Worm (Caenorhabditis elegans) whole organism, L4 larva: ENCODE results near the gene rei-1.

Experiments used
- D1046.2 ChIP-seq: fragments of 200-800 bp; sonication (Bioruptor generic); IDR thresholded peaks from 2 replicates; pipeline ENCODE4 v1.3.6; 2022; ENCODE audit warnings: missing genetic modification characterization, missing compliant biosample characterization
- F37D6.2 ChIP-seq: sonication (generic microtip); optimal IDR thresholded peaks from 2 replicates; lab custom pipeline; 2016; ENCODE audit warnings: mild to moderate bottlenecking, missing genetic modification characterization, missing compliant biosample characterization
- F49E8.2 ChIP-seq: sonication (generic microtip); optimal IDR thresholded peaks from 2 replicates; lab custom pipeline; 2016; ENCODE audit warnings: missing compliant biosample characterization, mild to moderate bottlenecking, missing genetic modification characterization, borderline replicate concordance
- T20F7.1 ChIP-seq: fragments of 200-800 bp; sonication (Bioruptor generic); optimal IDR thresholded peaks from 2 replicates; lab custom pipeline; 2018; ENCODE audit warnings: mild to moderate bottlenecking, missing genetic modification characterization, missing compliant biosample characterization
- aha-1 ChIP-seq: fragments of 150-350 bp; peaks from one replicate; lab custom pipeline; 2014; ENCODE audit warnings: missing biosample characterization, missing genetic modification characterization
- ceh-20 ChIP-seq: fragments of 200-800 bp; sonication (Bioruptor generic); IDR thresholded peaks from 2 replicates; pipeline ENCODE4 v1.3.6; 2022; ENCODE audit warnings: missing genetic modification reagents, missing genetic modification characterization, missing compliant biosample characterization
- cey-2 ChIP-seq: sonication (generic microtip); optimal IDR thresholded peaks from 3 replicates; lab custom pipeline; 2017; ENCODE audit warnings: missing genetic modification characterization, mild to moderate bottlenecking, missing compliant biosample characterization, antibody characterized with exemption, borderline replicate concordance; ENCODE audit not compliant: insufficient read depth
- ctbp-1 ChIP-seq: fragments of 200-800 bp; sonication (Bioruptor generic); IDR thresholded peaks from 2 replicates; pipeline ENCODE4 v1.3.6; 2022; ENCODE audit warnings: missing genetic modification reagents, missing genetic modification characterization, missing compliant biosample characterization
- daf-16 ChIP-seq, 3 experiments: sonication (generic microtip); optimal IDR thresholded peaks; 2 replicates each; lab custom pipeline; 2016 to 2017; ENCODE audit warnings: missing genetic modification characterization in 3 of 3, missing genetic modification reagents in 3 of 3, mild to moderate bottlenecking in 2 of 3, missing compliant biosample characterization in 2 of 3, missing biosample characterization in 1 of 3, moderate library complexity in 1 of 3
- daf-19 ChIP-seq: fragments of 200-800 bp; sonication (Bioruptor generic); conservative IDR thresholded peaks from 2 replicates; pipeline ENCODE4 v1.3.6; 2022; ENCODE audit warnings: missing genetic modification characterization, missing compliant biosample characterization
- dmd-6 ChIP-seq: fragments of 200-800 bp; sonication (Bioruptor generic); IDR thresholded peaks from 2 replicates; pipeline ENCODE4 v1.3.6; 2022; ENCODE audit warnings: missing genetic modification reagents, missing genetic modification characterization, missing compliant biosample characterization
- dpl-1 ChIP-seq: fragments of 150-350 bp; optimal IDR thresholded peaks from 2 replicates; lab custom pipeline; 2014; ENCODE audit warnings: missing biosample characterization, missing genetic modification reagents, missing genetic modification characterization
- duxl-1 ChIP-seq: sonication (generic microtip); optimal IDR thresholded peaks from 2 replicates; lab custom pipeline; 2016; ENCODE audit warnings: mild to moderate bottlenecking, missing genetic modification characterization, moderate library complexity, missing compliant biosample characterization; ENCODE audit not compliant: poor library complexity
- dve-1 ChIP-seq: sonication (generic microtip); optimal IDR thresholded peaks from 2 replicates; lab custom pipeline; 2017; ENCODE audit warnings: antibody characterized with exemption, mild to moderate bottlenecking, missing genetic modification characterization, missing compliant biosample characterization; ENCODE audit not compliant: insufficient read depth
- egl-43 ChIP-seq: fragments of 200-800 bp; sonication (Bioruptor generic); IDR thresholded peaks from 2 replicates; pipeline ENCODE4 v1.3.6; 2022; ENCODE audit warnings: missing genetic modification reagents, missing genetic modification characterization, missing compliant biosample characterization
- hlh-11 ChIP-seq: fragments of 200-800 bp; sonication (Bioruptor generic); optimal IDR thresholded peaks from 2 replicates; lab custom pipeline; 2018; ENCODE audit warnings: mild to moderate bottlenecking, missing genetic modification characterization, missing compliant biosample characterization
- hlh-30 ChIP-seq: sonication (generic microtip); optimal IDR thresholded peaks from 2 replicates; lab custom pipeline; 2017; ENCODE audit warnings: antibody characterized with exemption, mild to moderate bottlenecking, missing genetic modification characterization, missing compliant biosample characterization; ENCODE audit not compliant: insufficient read depth
- hmg-1.1 ChIP-seq: fragments of 200-800 bp; sonication (Bioruptor generic); IDR thresholded peaks from 2 replicates; pipeline ENCODE4 v1.3.6; 2022; ENCODE audit warnings: missing genetic modification reagents, missing genetic modification characterization, missing compliant biosample characterization
- lin-1 ChIP-seq: fragments of 200-800 bp; sonication (Bioruptor generic); IDR thresholded peaks from 2 replicates; pipeline ENCODE4 v1.3.6; 2022; ENCODE audit warnings: missing genetic modification reagents, missing genetic modification characterization, missing compliant biosample characterization
- lin-13 ChIP-seq: fragments of 150-350 bp; optimal IDR thresholded peaks from 2 replicates; lab custom pipeline; 2014; ENCODE audit warnings: missing biosample characterization, missing genetic modification reagents, missing genetic modification characterization
- lir-3 ChIP-seq: sonication (generic microtip); optimal IDR thresholded peaks from 2 replicates; lab custom pipeline; 2016; ENCODE audit warnings: mild to moderate bottlenecking, missing genetic modification characterization, missing compliant biosample characterization
- lsy-2 ChIP-seq, 2 experiments: fragments of 150-350 bp in 1 of 2; sonication (generic microtip) in 1 of 2; optimal IDR thresholded peaks; 2 replicates each; lab custom pipeline; 2014 to 2017; ENCODE audit warnings: missing biosample characterization in 2 of 2, missing genetic modification characterization in 2 of 2
- madf-5 ChIP-seq, 2 experiments: fragments of 200-800 bp; sonication (Bioruptor generic); IDR thresholded peaks; 2 replicates each; pipeline ENCODE4 v1.3.6; 2022; ENCODE audit warnings: missing compliant biosample characterization in 2 of 2, missing genetic modification characterization in 2 of 2
- madf-9 ChIP-seq: fragments of 200-800 bp; sonication (Bioruptor generic); conservative IDR thresholded peaks from 2 replicates; pipeline ENCODE4 v1.3.6; 2022; ENCODE audit warnings: missing genetic modification reagents, missing genetic modification characterization, missing compliant biosample characterization
- mdl-1 ChIP-seq, 2 experiments: fragments of 150-350 bp in 1 of 2; sonication (generic microtip) in 1 of 2; optimal IDR thresholded peaks; 2 replicates each; lab custom pipeline; 2014 to 2017; ENCODE audit warnings: missing biosample characterization in 2 of 2, missing genetic modification characterization in 2 of 2
- mep-1 ChIP-seq: fragments of 150-350 bp; sonication (generic microtip); optimal IDR thresholded peaks from 3 replicates; lab custom pipeline; 2014; ENCODE audit warnings: missing biosample characterization, missing genetic modification characterization
- mes-2 ChIP-seq: sonication (generic microtip); optimal IDR thresholded peaks from 2 replicates; lab custom pipeline; 2016; ENCODE audit warnings: missing genotype, mild to moderate bottlenecking, missing genetic modification characterization, missing compliant biosample characterization; ENCODE audit not compliant: poor library complexity, severe bottlenecking
- mxl-3 ChIP-seq: fragments of 200-800 bp; sonication (Bioruptor generic); optimal IDR thresholded peaks from 2 replicates; lab custom pipeline; 2018; ENCODE audit warnings: mild to moderate bottlenecking, missing genetic modification characterization, missing compliant biosample characterization
- nhr-11 ChIP-seq: fragments of 150-350 bp; optimal IDR thresholded peaks from 2 replicates; lab custom pipeline; 2014; ENCODE audit warnings: missing biosample characterization, missing genetic modification characterization
- nhr-111 ChIP-seq: fragments of 200-800 bp; sonication (Bioruptor generic); optimal IDR thresholded peaks from 2 replicates; lab custom pipeline; 2018; ENCODE audit warnings: mild to moderate bottlenecking, missing genetic modification characterization, missing compliant biosample characterization
- nhr-25 ChIP-seq: sonication (generic microtip); optimal IDR thresholded peaks from 2 replicates; lab custom pipeline; 2017; ENCODE audit warnings: missing genetic modification characterization, mild to moderate bottlenecking, missing compliant biosample characterization, antibody characterized with exemption, moderate library complexity, borderline replicate concordance; ENCODE audit not compliant: insufficient read depth
- nhr-28 ChIP-seq: fragments of 150-350 bp; optimal IDR thresholded peaks from 2 replicates; lab custom pipeline; 2014; ENCODE audit warnings: missing biosample characterization, missing genetic modification characterization
- nhr-41 ChIP-seq: fragments of 200-800 bp; sonication (Bioruptor generic); IDR thresholded peaks from 2 replicates; pipeline ENCODE4 v1.3.6; 2022; ENCODE audit warnings: missing genetic modification reagents, missing genetic modification characterization, missing compliant biosample characterization
- nhr-42 ChIP-seq: fragments of 200-800 bp; sonication (Bioruptor generic); IDR thresholded peaks from 2 replicates; pipeline ENCODE4 v1.3.6; 2022; ENCODE audit warnings: missing genetic modification characterization, missing compliant biosample characterization
- nhr-77 ChIP-seq: fragments of 150-350 bp; optimal IDR thresholded peaks from 2 replicates; lab custom pipeline; 2014; ENCODE audit warnings: missing biosample characterization, missing genetic modification characterization
- pha-4 ChIP-seq, 2 experiments: fragments of 150-350 bp in 1 of 2; fragments of 200-800 bp in 1 of 2; sonication (Bioruptor generic) in 1 of 2; IDR thresholded peaks in 1 of 2; optimal IDR thresholded peaks in 1 of 2; 2 replicates each; pipeline versions ENCODE4 v1.3.6 to Lab custom; 2014 to 2022; ENCODE audit warnings: missing genetic modification characterization in 2 of 2, missing genetic modification reagents in 2 of 2, missing biosample characterization in 1 of 2, missing compliant biosample characterization in 1 of 2
- saeg-2 ChIP-seq: fragments of 200-800 bp; sonication (Bioruptor generic); IDR thresholded peaks from 2 replicates; pipeline ENCODE4 v1.3.6; 2022; ENCODE audit warnings: missing genetic modification reagents, missing genetic modification characterization, missing compliant biosample characterization
- spr-1 ChIP-seq: sonication (generic microtip); optimal IDR thresholded peaks from 2 replicates; lab custom pipeline; 2016; ENCODE audit warnings: mild to moderate bottlenecking, missing genetic modification characterization, missing compliant biosample characterization
- tag-97 ChIP-seq: fragments of 200-800 bp; sonication (Bioruptor generic); IDR thresholded peaks from 2 replicates; pipeline ENCODE4 v1.3.6; 2022; ENCODE audit warnings: missing genetic modification characterization, missing compliant biosample characterization
- tra-1 ChIP-seq: fragments of 200-800 bp; sonication (Bioruptor generic); IDR thresholded peaks from 2 replicates; pipeline ENCODE4 v1.3.6; 2022; ENCODE audit warnings: missing genetic modification reagents, missing genetic modification characterization, missing compliant biosample characterization
- unc-130 ChIP-seq: sonication (generic microtip); optimal IDR thresholded peaks from 2 replicates; lab custom pipeline; 2016; ENCODE audit warnings: missing genetic modification reagents, missing genetic modification characterization, missing compliant biosample characterization
- unc-62 ChIP-seq, 3 experiments: fragments of 150-350 bp in 1 of 3; sonication (generic microtip); optimal IDR thresholded peaks in 2 of 3; peaks in 1 of 3; 1 replicate in 1 of 3; 2 replicates in 2 of 3; lab custom pipeline; 2014 to 2017; ENCODE audit warnings: missing biosample characterization in 3 of 3, missing genetic modification characterization in 3 of 3, missing genetic modification reagents in 3 of 3, missing genotype in 1 of 3
- vab-7 ChIP-seq: fragments of 200-800 bp; sonication (Bioruptor generic); IDR thresholded peaks from 2 replicates; pipeline ENCODE4 v1.3.6; 2022; ENCODE audit warnings: missing genetic modification reagents, missing genetic modification characterization, missing compliant biosample characterization
- ztf-7 ChIP-seq: fragments of 150-350 bp; optimal IDR thresholded peaks from 2 replicates; lab custom pipeline; 2014; ENCODE audit warnings: missing biosample characterization, missing genetic modification characterization

The rei-1 gene

DNA sequence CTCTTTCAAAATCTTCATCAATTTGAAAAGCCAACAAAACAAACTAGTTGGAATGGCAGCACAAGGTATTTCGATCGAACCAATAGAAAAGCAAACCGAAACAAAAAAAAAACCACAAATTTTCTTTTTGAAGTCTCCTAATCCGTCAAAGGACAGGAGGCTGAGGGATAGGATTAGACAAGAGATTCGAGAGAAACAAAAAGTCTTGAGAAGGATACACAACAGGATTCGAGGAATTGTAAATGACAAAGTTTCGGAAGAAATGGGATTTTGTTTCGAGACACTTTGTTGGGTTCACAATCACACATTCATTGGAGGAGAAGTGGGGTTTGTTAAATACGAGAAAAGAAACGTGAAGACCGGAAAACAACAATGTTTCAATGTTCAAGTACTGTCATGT, 3.0 kb upstream of the rei-1 start:
- TF ChIP-seq F49E8.2 (tag; lab: Kevin White, UChicago), result no peak
- TF ChIP-seq nhr-42, result no peak
- TF ChIP-seq vab-7 (GFP tag; lab: Robert Waterston, UW), result no peak
- no peak for TF ChIP-seq daf-16 (GFP tag; optimal IDR thresholded peaks at IDR 0.05; lab: Kevin White, UChicago)
- no peak for TF ChIP-seq daf-16 (tag; optimal IDR thresholded peaks at IDR 0.05; lab: Kevin White, UChicago)
- TF ChIP-seq daf-19 (GFP tag; lab: Robert Waterston, UW), result no peak
- no peak for TF ChIP-seq madf-5 (GFP tag; IDR thresholded peaks at IDR 0.05; lab: Robert Waterston, UW)
- no peak for TF ChIP-seq mes-2 (tag; lab: Kevin White, UChicago)
- no peak for TF ChIP-seq lin-1
- TF ChIP-seq unc-62 (GFP tag; optimal IDR thresholded peaks at IDR 0.05 in 1 of 2; lab: Kevin White, UChicago), result no peak
- no peak for TF ChIP-seq unc-62 (tag; optimal IDR thresholded peaks at IDR 0.05; lab: Kevin White, UChicago)
- TF ChIP-seq dpl-1 (GFP tag; lab: Kevin White, UChicago), result no peak
- no peak for TF ChIP-seq unc-130 (GFP tag; lab: Kevin White, UChicago)
- TF ChIP-seq hlh-11 (tag; lab: Kevin White, UChicago), result no peak
- TF ChIP-seq ctbp-1, result no peak
- no peak for TF ChIP-seq nhr-111
- no peak for TF ChIP-seq lir-3 (tag; lab: Kevin White, UChicago)
- TF ChIP-seq F37D6.2 (tag; lab: Kevin White, UChicago), result no peak

- TF ChIP-seq hlh-30 (tag; lab: Kevin White, UChicago) (peak; percentile 88), nhr-11 (tag; lab: Kevin White, UChicago) (peak; percentile 44), aha-1 (tag; lab: Kevin White, UChicago) (no peak), lin-13 (GFP tag; lab: Kevin White, UChicago) (peak; percentile 30), madf-9 (GFP tag; lab: Robert Waterston, UW) (no peak), egl-43 (GFP tag; lab: Robert Waterston, UW) (no peak), hmg-1.1 (GFP tag; lab: Robert Waterston, UW) (peak; percentile 14; the same call in 1 of the 2 replicates), nhr-25 (tag; lab: Kevin White, UChicago) (peak; percentile 85), D1046.2 (GFP tag; lab: Robert Waterston, UW) (no peak), T20F7.1 (GFP tag; lab: Kevin White, UChicago) (peak; percentile 39), nhr-77 (tag; lab: Kevin White, UChicago) (peak; percentile 27), pha-4 (GFP tag; IDR thresholded peaks at IDR 0.05; lab: Robert Waterston, UW) (no peak), pha-4 (tag; optimal IDR thresholded peaks at IDR 0.05; lab: Kevin White, UChicago) (no peak), nhr-28 (tag; lab: Kevin White, UChicago) (peak; percentile 53), mdl-1 (tag; optimal IDR thresholded peaks at IDR 0.05; lab: Kevin White, UChicago) (peak in 1 of 2 experiments; percentile 68), tag-97 (GFP tag; lab: Robert Waterston, UW) (no peak), unc-62 (GFP tag; optimal IDR thresholded peaks at IDR 0.05 in 1 of 2; lab: Kevin White, UChicago) (peak in 1 of 2 experiments; percentile 79), unc-62 (tag; optimal IDR thresholded peaks at IDR 0.05; lab: Kevin White, UChicago) (no peak), mxl-3 (GFP tag; lab: Kevin White, UChicago) (peak; percentile 49), hlh-11 (tag; lab: Kevin White, UChicago) (peak; percentile 83), ceh-20 (GFP tag; lab: Robert Waterston, UW) (peak; percentile 19; the same call in 1 of the 2 replicates), dmd-6 (GFP tag; lab: Robert Waterston, UW) (peak; percentile 32), duxl-1 (tag; lab: Kevin White, UChicago) (peak; percentile 4), dpl-1 (GFP tag; lab: Kevin White, UChicago) (peak; percentile 29), spr-1 (tag; lab: Kevin White, UChicago) (peak; percentile 17), tra-1 (GFP tag; lab: Robert Waterston, UW) (0 out of 2 replicates have a peak, but pooled peaks have one; percentile 32), cey-2 (tag; lab: Kevin White, UChicago) (peak; percentile 70), lsy-2 (tag; optimal IDR thresholded peaks at IDR 0.05; lab: Kevin White, UChicago) (peak in 1 of 2 experiments; percentile 57), ztf-7 (no peak), mep-1 (tag; lab: Kevin White, UChicago) (peak; percentile 72), nhr-41 (no peak), saeg-2 (GFP tag; lab: Robert Waterston, UW) (no peak), dve-1 (tag; lab: Kevin White, UChicago) (peak; percentile 56), mes-2 (tag; lab: Kevin White, UChicago) (peak; percentile 31)
Measured at ce11 chrIII:4099884-4100596, 2.0 kb upstream of the rei-1 start.
